Worm (Caenorhabditis elegans) whole organism, young adult: Measurements from ENCODE around the gene fbxa-141.

ENCODE experiments used
- C06A6.2 ChIP-seq: fragments of 200-800 bp; sonication (Bioruptor generic); conservative IDR thresholded peaks from 2 replicates; pipeline ENCODE4 v1.3.6; 2022; ENCODE audit warnings: missing genetic modification characterization, missing compliant biosample characterization
- C17E4.6 ChIP-seq: fragments of 200-800 bp; sonication (Bioruptor generic); IDR thresholded peaks from 2 replicates; pipeline ENCODE4 v1.3.6; 2022; ENCODE audit warnings: missing genetic modification reagents, missing genetic modification characterization, missing compliant biosample characterization
- F10E7.11 ChIP-seq: sonication (generic microtip); optimal IDR thresholded peaks from 2 replicates; lab custom pipeline; 2017; ENCODE audit warnings: mild to moderate bottlenecking, missing genetic modification characterization, moderate library complexity, missing compliant biosample characterization
- F33H1.4 ChIP-seq: fragments of 200-800 bp; sonication (Bioruptor generic); IDR thresholded peaks from 2 replicates; pipeline ENCODE4 v1.3.6; 2022; ENCODE audit warnings: missing genetic modification reagents, missing genetic modification characterization, missing compliant biosample characterization
- F49E8.2 ChIP-seq: sonication (generic microtip); optimal IDR thresholded peaks from 3 replicates; lab custom pipeline; 2017; ENCODE audit warnings: missing genetic modification characterization, mild to moderate bottlenecking, missing compliant biosample characterization, antibody characterized with exemption, moderate library complexity; ENCODE audit not compliant: insufficient read depth
- K11D2.4 ChIP-seq: fragments of 200-800 bp; sonication (Bioruptor generic); IDR thresholded peaks from 2 replicates; pipeline ENCODE4 v1.3.6; 2022; ENCODE audit warnings: missing genetic modification reagents, missing genetic modification characterization, missing compliant biosample characterization
- K12H6.12 ChIP-seq: fragments of 200-800 bp; sonication (Bioruptor generic); optimal IDR thresholded peaks from 2 replicates; lab custom pipeline; 2018; ENCODE audit warnings: mild to moderate bottlenecking, missing genetic modification characterization, missing compliant biosample characterization
- T07F8.4 ChIP-seq: sonication (generic microtip); optimal IDR thresholded peaks from 2 replicates; lab custom pipeline; 2016; ENCODE audit warnings: mild to moderate bottlenecking, missing genetic modification characterization, moderate library complexity, missing compliant biosample characterization
- T26A5.8 ChIP-seq: sonication (generic microtip); optimal IDR thresholded peaks from 2 replicates; lab custom pipeline; 2016; ENCODE audit warnings: missing genetic modification characterization, missing compliant biosample characterization
- Y79H2A.3 ChIP-seq: fragments of 200-800 bp; sonication (Bioruptor generic); conservative IDR thresholded peaks from 2 replicates; pipeline ENCODE4 v1.3.6; 2022; ENCODE audit warnings: missing genetic modification reagents, missing genetic modification characterization, missing compliant biosample characterization
- ama-1 ChIP-seq, 3 experiments: fragments of 150-350 bp in 1 of 3; sonication (generic microtip) in 2 of 3; optimal IDR thresholded peaks; 2 replicates each; lab custom pipeline; 2014 to 2018; ENCODE audit warnings: missing biosample characterization in 2 of 3, missing genetic modification characterization in 2 of 3, missing genetic modification reagents in 2 of 3
- attf-3 ChIP-seq: fragments of 200-800 bp; sonication (Bioruptor generic); conservative IDR thresholded peaks from 2 replicates; pipeline ENCODE4 v1.3.6; 2022; ENCODE audit warnings: missing genetic modification reagents, missing genetic modification characterization, missing compliant biosample characterization
- attf-5 ChIP-seq: fragments of 200-800 bp; sonication (Bioruptor generic); optimal IDR thresholded peaks from 2 replicates; lab custom pipeline; 2018; ENCODE audit warnings: mild to moderate bottlenecking, missing genetic modification characterization, missing compliant biosample characterization
- bed-2 ChIP-seq: fragments of 200-800 bp; sonication (Bioruptor generic); IDR thresholded peaks from 2 replicates; pipeline ENCODE4 v1.3.6; 2022; ENCODE audit warnings: missing genetic modification reagents, missing genetic modification characterization, missing compliant biosample characterization
- ccch-3 ChIP-seq: fragments of 200-800 bp; sonication (Bioruptor generic); optimal IDR thresholded peaks from 2 replicates; lab custom pipeline; 2018; ENCODE audit warnings: mild to moderate bottlenecking, missing genetic modification characterization, missing compliant biosample characterization
- ceh-27 ChIP-seq: fragments of 200-800 bp; sonication (Bioruptor generic); optimal IDR thresholded peaks from 2 replicates; lab custom pipeline; 2018; ENCODE audit warnings: mild to moderate bottlenecking, missing genetic modification characterization, moderate library complexity, missing compliant biosample characterization
- die-1 ChIP-seq: sonication (generic microtip); optimal IDR thresholded peaks from 2 replicates; lab custom pipeline; 2016; ENCODE audit warnings: missing genotype, mild to moderate bottlenecking, missing genetic modification characterization, missing compliant biosample characterization
- dpff-1 ChIP-seq: sonication (generic microtip); optimal IDR thresholded peaks from 2 replicates; lab custom pipeline; 2017; ENCODE audit warnings: mild to moderate bottlenecking, missing genetic modification characterization, missing compliant biosample characterization
- egl-18 ChIP-seq: fragments of 200-800 bp; sonication (Bioruptor generic); IDR thresholded peaks from 2 replicates; pipeline ENCODE4 v1.3.6; 2022; ENCODE audit warnings: missing genetic modification reagents, missing genetic modification characterization, missing compliant biosample characterization
- egrh-3 ChIP-seq: fragments of 200-800 bp; sonication (Bioruptor generic); IDR thresholded peaks from 2 replicates; pipeline ENCODE4 v1.3.6; 2022; ENCODE audit warnings: missing genetic modification reagents, missing genetic modification characterization, missing compliant biosample characterization
- ets-4 ChIP-seq: fragments of 200-800 bp; sonication (Bioruptor generic); optimal IDR thresholded peaks from 2 replicates; lab custom pipeline; 2018; ENCODE audit warnings: mild to moderate bottlenecking, missing genetic modification characterization, missing compliant biosample characterization
- fkh-3 ChIP-seq: sonication (generic microtip); optimal IDR thresholded peaks from 2 replicates; lab custom pipeline; 2016; ENCODE audit warnings: mild to moderate bottlenecking, missing genetic modification characterization, missing compliant biosample characterization
- hlh-26 ChIP-seq: fragments of 200-800 bp; sonication (Bioruptor generic); conservative IDR thresholded peaks from 2 replicates; pipeline ENCODE4 v1.3.6; 2022; ENCODE audit warnings: missing genetic modification reagents, missing genetic modification characterization, missing compliant biosample characterization
- lin-26 ChIP-seq: fragments of 200-800 bp; sonication (Bioruptor generic); IDR thresholded peaks from 2 replicates; pipeline ENCODE4 v1.3.6; 2022; ENCODE audit warnings: missing genetic modification reagents, missing genetic modification characterization, missing compliant biosample characterization
- lin-35 ChIP-seq, 3 experiments: fragments of 150-350 bp in 2 of 3; sonication (generic microtip) in 1 of 3; optimal IDR thresholded peaks; 2 replicates each; lab custom pipeline; 2014 to 2018; ENCODE audit warnings: missing biosample characterization in 3 of 3, missing genetic modification characterization in 3 of 3, missing genetic modification reagents in 3 of 3
- lin-40 ChIP-seq: sonication (generic microtip); optimal IDR thresholded peaks from 2 replicates; lab custom pipeline; 2016; ENCODE audit warnings: missing genetic modification characterization, mild to moderate bottlenecking, missing compliant biosample characterization, missing genotype, missing genetic modification reagents
- lir-1 ChIP-seq: fragments of 200-800 bp; sonication (Bioruptor generic); conservative IDR thresholded peaks from 2 replicates; pipeline ENCODE4 v1.3.6; 2022; ENCODE audit warnings: missing genetic modification reagents, missing genetic modification characterization, missing compliant biosample characterization
- lsl-1 ChIP-seq: fragments of 200-800 bp; sonication (Bioruptor generic); optimal IDR thresholded peaks from 2 replicates; lab custom pipeline; 2018; ENCODE audit warnings: mild to moderate bottlenecking, missing genetic modification characterization, moderate library complexity, missing compliant biosample characterization
- lsy-27 ChIP-seq: sonication (generic microtip); optimal IDR thresholded peaks from 2 replicates; lab custom pipeline; 2017; ENCODE audit warnings: missing genetic modification characterization, mild to moderate bottlenecking, missing compliant biosample characterization, antibody characterized with exemption, missing genotype, borderline replicate concordance; ENCODE audit not compliant: insufficient read depth
- madf-10 ChIP-seq: sonication (generic microtip); optimal IDR thresholded peaks from 2 replicates; lab custom pipeline; 2016; ENCODE audit warnings: mild to moderate bottlenecking, missing genetic modification characterization, missing compliant biosample characterization
- madf-3 ChIP-seq: fragments of 200-800 bp; sonication (Bioruptor generic); IDR thresholded peaks from 2 replicates; pipeline ENCODE4 v1.3.6; 2022; ENCODE audit warnings: missing genetic modification reagents, missing genetic modification characterization, missing compliant biosample characterization
- mel-28 ChIP-seq: sonication (generic microtip); optimal IDR thresholded peaks from 2 replicates; lab custom pipeline; 2016; ENCODE audit warnings: borderline replicate concordance, mild to moderate bottlenecking, missing genetic modification characterization, missing compliant biosample characterization
- mes-4 ChIP-seq: sonication (generic microtip); optimal IDR thresholded peaks from 2 replicates; lab custom pipeline; 2016; ENCODE audit warnings: missing genotype, missing genetic modification characterization, missing compliant biosample characterization
- nfya-1 ChIP-seq: sonication (generic microtip); optimal IDR thresholded peaks from 2 replicates; lab custom pipeline; 2017; ENCODE audit warnings: antibody characterized with exemption, missing compliant biosample characterization, missing genetic modification characterization, borderline replicate concordance; ENCODE audit not compliant: insufficient read depth
- nhr-120 ChIP-seq: fragments of 200-800 bp; sonication (Bioruptor generic); IDR thresholded peaks from 2 replicates; pipeline ENCODE4 v1.3.6; 2022; ENCODE audit warnings: missing genetic modification characterization, missing compliant biosample characterization
- nhr-179 ChIP-seq: sonication (generic microtip); optimal IDR thresholded peaks from 2 replicates; lab custom pipeline; 2016; ENCODE audit warnings: mild to moderate bottlenecking, missing genetic modification characterization, missing compliant biosample characterization
- nhr-27 ChIP-seq: fragments of 200-800 bp; sonication (Bioruptor generic); optimal IDR thresholded peaks from 2 replicates; lab custom pipeline; 2018; ENCODE audit warnings: mild to moderate bottlenecking, missing genetic modification characterization, moderate library complexity, missing compliant biosample characterization
- pbrm-1 ChIP-seq: fragments of 200-800 bp; sonication (Bioruptor generic); IDR thresholded peaks from 2 replicates; pipeline ENCODE4 v1.3.6; 2022; ENCODE audit warnings: missing genetic modification reagents, missing genetic modification characterization, missing compliant biosample characterization
- pha-4 ChIP-seq: fragments of 150-350 bp; sonication (generic microtip); optimal IDR thresholded peaks from 2 replicates; lab custom pipeline; 2014; ENCODE audit warnings: missing biosample characterization, missing genetic modification reagents, missing genetic modification characterization
- repo-1 ChIP-seq: sonication (generic microtip); optimal IDR thresholded peaks from 2 replicates; lab custom pipeline; 2017; ENCODE audit warnings: mild to moderate bottlenecking, missing genetic modification characterization, missing compliant biosample characterization
- snpc-4 ChIP-seq, 5 experiments: fragments of 150-350 bp in 1 of 5; sonication (generic microtip) in 4 of 5; optimal IDR thresholded peaks; 2 replicates each; lab custom pipeline; 2014 to 2018; ENCODE audit warnings: missing genetic modification characterization in 5 of 5, missing biosample characterization in 3 of 5, antibody characterized with exemption in 2 of 5, mild to moderate bottlenecking in 2 of 5, missing compliant biosample characterization in 2 of 5, missing genotype in 2 of 5, moderate library complexity in 2 of 5, missing genetic modification reagents in 1 of 5
- tbp1 ChIP-seq: fragments of 200-800 bp; sonication (Bioruptor generic); optimal IDR thresholded peaks from 2 replicates; lab custom pipeline; 2018; ENCODE audit warnings: mild to moderate bottlenecking, missing genetic modification characterization, missing compliant biosample characterization
- tlf-1 ChIP-seq: fragments of 200-800 bp; sonication (Bioruptor generic); optimal IDR thresholded peaks from 2 replicates; lab custom pipeline; 2018; ENCODE audit warnings: mild to moderate bottlenecking, missing genetic modification characterization, missing compliant biosample characterization
- unc-130 ChIP-seq: sonication (generic microtip); optimal IDR thresholded peaks from 2 replicates; lab custom pipeline; 2016; ENCODE audit warnings: missing genetic modification reagents, missing genetic modification characterization, missing compliant biosample characterization
- ztf-22 ChIP-seq: fragments of 200-800 bp; sonication (Bioruptor generic); optimal IDR thresholded peaks from 2 replicates; lab custom pipeline; 2018; ENCODE audit warnings: mild to moderate bottlenecking, missing genetic modification characterization, moderate library complexity, missing compliant biosample characterization
- ztf-25 ChIP-seq: fragments of 200-800 bp; sonication (Bioruptor generic); IDR thresholded peaks from 2 replicates; pipeline ENCODE4 v1.3.6; 2022; ENCODE audit warnings: missing genetic modification reagents, missing genetic modification characterization, missing compliant biosample characterization
- ztf-6 ChIP-seq: fragments of 200-800 bp; sonication (Bioruptor generic); IDR thresholded peaks from 2 replicates; pipeline ENCODE4 v1.3.6; 2022; ENCODE audit warnings: missing genetic modification reagents, missing genetic modification characterization, missing compliant biosample characterization

Gene fbxa-141

ce11 chrX:14500422-14501058 lies 12.2 kb downstream of the fbxa-141 start (continued):
- TF ChIP-seq ztf-25 (GFP tag; lab: Robert Waterston, UW): no peak
- no peak for TF ChIP-seq T26A5.8
- no peak for TF ChIP-seq snpc-4 (GFP tag; optimal IDR thresholded peaks at IDR 0.05; lab: Kevin White, UChicago)
- peak in 3 of 4 experiments; percentile 0 to 42 (median 28) for TF ChIP-seq snpc-4 (tag; optimal IDR thresholded peaks at IDR 0.05; lab: Kevin White, UChicago)
- no peak for TF ChIP-seq lir-1 (GFP tag; lab: Robert Waterston, UW)
- TF ChIP-seq nhr-179 (tag; lab: Kevin White, UChicago): no peak
- TF ChIP-seq nfya-1: no peak
- no peak for TF ChIP-seq F10E7.11
- no peak for TF ChIP-seq egl-18
- no peak for TF ChIP-seq lsl-1 (GFP tag; lab: Kevin White, UChicago)
- TF ChIP-seq hlh-26 (GFP tag; lab: Robert Waterston, UW): no peak
- no peak for TF ChIP-seq attf-5 (GFP tag; lab: Kevin White, UChicago)
- no peak for TF ChIP-seq T07F8.4 (tag; lab: Kevin White, UChicago)
- TF ChIP-seq Y79H2A.3 (GFP tag; lab: Robert Waterston, UW): no peak
- TF ChIP-seq K11D2.4 (GFP tag; lab: Robert Waterston, UW): no peak
- no peak for TF ChIP-seq fkh-3 (tag; lab: Kevin White, UChicago)
- TF ChIP-seq nhr-27 (tag; lab: Kevin White, UChicago): no peak
- TF ChIP-seq tbp1 (GFP tag; lab: Kevin White, UChicago): peak; percentile 46
- TF ChIP-seq nhr-120: no peak
- TF ChIP-seq repo-1 (tag; lab: Kevin White, UChicago): no peak
- TF ChIP-seq ets-4 (GFP tag; lab: Kevin White, UChicago): no peak
- no peak for TF ChIP-seq mel-28
- no peak for TF ChIP-seq C06A6.2 (GFP tag; lab: Robert Waterston, UW)
- TF ChIP-seq dpff-1 (tag; lab: Kevin White, UChicago): no peak
- TF ChIP-seq lsy-27 (tag; lab: Kevin White, UChicago): no peak
- TF ChIP-seq bed-2 (GFP tag; lab: Robert Waterston, UW): no peak
- no peak for TF ChIP-seq F49E8.2
- TF ChIP-seq ceh-27 (GFP tag; lab: Kevin White, UChicago): no peak
- no peak for TF ChIP-seq ztf-6 (GFP tag; lab: Robert Waterston, UW)
- TF ChIP-seq lin-40 (tag; lab: Kevin White, UChicago): peak; percentile 69
- TF ChIP-seq pha-4 (tag; lab: Kevin White, UChicago): peak; percentile 43
- TF ChIP-seq ztf-22 (GFP tag; lab: Kevin White, UChicago): peak; percentile 89
- no peak for TF ChIP-seq unc-130 (GFP tag; lab: Kevin White, UChicago)
- no peak for TF ChIP-seq madf-3
- no peak for TF ChIP-seq ama-1 (optimal IDR thresholded peaks at IDR 0.05; lab: Kevin White, UChicago)
- TF ChIP-seq ama-1 (GFP tag; optimal IDR thresholded peaks at IDR 0.05; lab: Kevin White, UChicago): no peak
- TF ChIP-seq K12H6.12 (tag; lab: Kevin White, UChicago): no peak
- no peak for TF ChIP-seq mes-4 (tag; lab: Kevin White, UChicago)
- TF ChIP-seq egrh-3 (GFP tag; lab: Robert Waterston, UW): no peak
- TF ChIP-seq C17E4.6 (GFP tag; lab: Robert Waterston, UW): no peak
- no peak for TF ChIP-seq pbrm-1 (GFP tag; lab: Robert Waterston, UW)
- TF ChIP-seq madf-10 (tag; lab: Kevin White, UChicago): no peak
- TF ChIP-seq tlf-1: peak; percentile 72
- no peak for TF ChIP-seq lin-35 (GFP tag; optimal IDR thresholded peaks at IDR 0.05; lab: Kevin White, UChicago)
- no peak for TF ChIP-seq die-1 (tag; lab: Kevin White, UChicago)
- TF ChIP-seq F33H1.4 (GFP tag; lab: Robert Waterston, UW): no peak
- TF ChIP-seq attf-3 (GFP tag; lab: Robert Waterston, UW): no peak
- TF ChIP-seq ccch-3 (GFP tag; lab: Kevin White, UChicago): no peak
- no peak for TF ChIP-seq lin-26 (GFP tag; lab: Robert Waterston, UW)
